Fruit fly (Drosophila melanogaster) whole organism, embryonic: ENCODE measurements around the gene CG31777.
A peak's percentile ranks its signal among the peaks of the same experiment; 100 is the strongest.

Experiments used
- BEAF-32 ChIP-seq: fragments of 200-800 bp; sonication (Bioruptor generic); optimal IDR thresholded peaks from 3 replicates; lab custom pipeline; 2017; ENCODE audit warnings: missing biosample characterization, missing genetic modification characterization, mild to moderate bottlenecking, moderate library complexity, missing genetic modification reagents
- Bgb ChIP-seq: fragments of 200-800 bp; sonication (Bioruptor generic); IDR thresholded peaks from 2 replicates; pipeline ENCODE4 v1.3.6; 2022; ENCODE audit warnings: missing biosample characterization, missing genetic modification characterization; ENCODE audit not compliant: partially characterized antibody
- Bteb2 ChIP-seq: fragments of 200-800 bp; sonication (Bioruptor generic); optimal IDR thresholded peaks from 2 replicates; lab custom pipeline; 2016; ENCODE audit warnings: missing biosample characterization, missing genetic modification characterization
- CG1024 ChIP-seq: fragments of 200-800 bp; sonication (Bioruptor generic); IDR thresholded peaks from 2 replicates; pipeline ENCODE4 v1.3.6; 2022; ENCODE audit warnings: missing biosample characterization, missing genetic modification characterization
- CG10321 ChIP-seq: fragments of 200-800 bp; sonication (Bioruptor generic); IDR thresholded peaks from 2 replicates; pipeline ENCODE4 v1.3.6; 2022; ENCODE audit warnings: missing biosample characterization, missing genetic modification characterization
- CG10431 ChIP-seq: fragments of 200-800 bp; sonication (Bioruptor generic); optimal IDR thresholded peaks from 3 replicates; lab custom pipeline; 2018; ENCODE audit warnings: missing biosample characterization, mild to moderate bottlenecking, missing genetic modification characterization
- CG11093 ChIP-seq: fragments of 200-800 bp; sonication (Bioruptor generic); IDR thresholded peaks from 3 replicates; pipeline ENCODE4 v1.3.6; 2022; ENCODE audit warnings: missing biosample characterization, missing genetic modification characterization
- CG11247 ChIP-seq: fragments of 200-800 bp; sonication (Bioruptor generic); IDR thresholded peaks from 2 replicates; pipeline ENCODE4 v1.3.6; 2022; ENCODE audit warnings: missing biosample characterization, missing genetic modification characterization
- CG11695 ChIP-seq: fragments of 200-800 bp; sonication (Bioruptor generic); IDR thresholded peaks from 3 replicates; pipeline ENCODE4 v1.3.6; 2022; ENCODE audit warnings: missing biosample characterization, missing genetic modification characterization
- CG1233 ChIP-seq: fragments of 200-800 bp; sonication (Bioruptor generic); optimal IDR thresholded peaks from 4 replicates; lab custom pipeline; 2018; ENCODE audit warnings: missing biosample characterization, mild to moderate bottlenecking, missing genetic modification characterization
- CG15073 ChIP-seq: fragments of 200-800 bp; sonication (Bioruptor generic); optimal IDR thresholded peaks from 2 replicates; lab custom pipeline; 2016; ENCODE audit warnings: missing biosample characterization, missing genetic modification characterization
- CG17359 ChIP-seq: fragments of 200-800 bp; sonication (Bioruptor generic); optimal IDR thresholded peaks from 3 replicates; lab custom pipeline; 2018; ENCODE audit warnings: missing biosample characterization, mild to moderate bottlenecking, missing genetic modification characterization, moderate library complexity
- CG18262 ChIP-seq: fragments of 200-800 bp; optimal IDR thresholded peaks from 3 replicates; lab custom pipeline; 2019; ENCODE audit warnings: missing biosample characterization, mild to moderate bottlenecking, missing genetic modification characterization, moderate library complexity
- CG18599 ChIP-seq: fragments of 200-800 bp; sonication (Bioruptor generic); optimal IDR thresholded peaks from 3 replicates; lab custom pipeline; 2017; ENCODE audit warnings: missing biosample characterization, missing genetic modification characterization, mild to moderate bottlenecking, moderate library complexity, missing genetic modification reagents
- CG2116 ChIP-seq: fragments of 200-800 bp; sonication (Bioruptor generic); optimal IDR thresholded peaks from 3 replicates; lab custom pipeline; 2018; ENCODE audit warnings: missing biosample characterization, mild to moderate bottlenecking, missing genetic modification characterization
- CG2712 ChIP-seq: fragments of 200-800 bp; optimal IDR thresholded peaks from 3 replicates; lab custom pipeline; 2019; ENCODE audit warnings: missing biosample characterization, mild to moderate bottlenecking, missing genetic modification characterization, moderate library complexity
- CG3726 ChIP-seq: fragments of 200-800 bp; sonication (Bioruptor generic); IDR thresholded peaks from 3 replicates; pipeline ENCODE4, ENCODE4 v1.3.6; 2022; ENCODE audit warnings: missing biosample characterization, missing genetic modification characterization
- CG42726 ChIP-seq: fragments of 200-800 bp; sonication (Bioruptor generic); IDR thresholded peaks from 2 replicates; pipeline ENCODE4 v1.3.6; 2022; ENCODE audit warnings: missing biosample characterization, missing genetic modification characterization; ENCODE audit not compliant: partially characterized antibody
- CG4282 ChIP-seq: fragments of 200-800 bp; sonication (Bioruptor generic); optimal IDR thresholded peaks from 2 replicates; lab custom pipeline; 2016; ENCODE audit warnings: missing biosample characterization, missing genetic modification characterization
- CG7556 ChIP-seq: fragments of 200-800 bp; sonication (Bioruptor generic); optimal IDR thresholded peaks from 2 replicates; lab custom pipeline; 2017; ENCODE audit warnings: missing biosample characterization, mild to moderate bottlenecking, missing genetic modification characterization
- CG7928 ChIP-seq: fragments of 200-800 bp; sonication (Bioruptor generic); optimal IDR thresholded peaks from 2 replicates; lab custom pipeline; 2017; ENCODE audit warnings: missing biosample characterization, mild to moderate bottlenecking, missing genetic modification characterization
- CG9437 ChIP-seq: fragments of 200-800 bp; sonication (Bioruptor generic); optimal IDR thresholded peaks from 2 replicates; lab custom pipeline; 2018; ENCODE audit warnings: missing biosample characterization, mild to moderate bottlenecking, missing genetic modification characterization
- CG9797 ChIP-seq: fragments of 200-800 bp; sonication (Bioruptor generic); optimal IDR thresholded peaks from 3 replicates; lab custom pipeline; 2018; ENCODE audit warnings: missing biosample characterization, mild to moderate bottlenecking, missing genetic modification characterization
- D19A ChIP-seq: fragments of 200-800 bp; optimal IDR thresholded peaks from 3 replicates; lab custom pipeline; 2019; ENCODE audit warnings: missing biosample characterization, mild to moderate bottlenecking, missing genetic modification characterization, moderate library complexity
- Dad ChIP-seq: fragments of 200-800 bp; sonication (Bioruptor generic); optimal IDR thresholded peaks from 3 replicates; lab custom pipeline; 2016; ENCODE audit warnings: missing biosample characterization, missing genetic modification characterization
- Hsf ChIP-seq: fragments of 200-800 bp; sonication (Bioruptor generic); optimal IDR thresholded peaks from 3 replicates; lab custom pipeline; 2016; ENCODE audit warnings: missing biosample characterization, missing genetic modification characterization
- Mrtf ChIP-seq: fragments of 200-800 bp; sonication (Bioruptor generic); IDR thresholded peaks from 3 replicates; pipeline ENCODE4 v1.3.6; 2022; ENCODE audit warnings: missing biosample characterization, missing genetic modification characterization
- Nf-YB ChIP-seq: fragments of 200-800 bp; sonication (Bioruptor generic); optimal IDR thresholded peaks from 3 replicates; lab custom pipeline; 2019; ENCODE audit warnings: missing biosample characterization, mild to moderate bottlenecking, missing genetic modification characterization, moderate library complexity
- Rfx ChIP-seq: fragments of 200-800 bp; sonication (Bioruptor generic); IDR thresholded peaks from 2 replicates; pipeline ENCODE4 v1.3.6; 2022; ENCODE audit warnings: missing biosample characterization, missing genetic modification characterization
- Scr ChIP-seq: fragments of 200-800 bp; sonication (Bioruptor generic); IDR thresholded peaks from 2 replicates; pipeline ENCODE4 v1.3.6; 2022; ENCODE audit warnings: missing biosample characterization, missing genetic modification characterization; ENCODE audit not compliant: partially characterized antibody
- Six4 ChIP-seq: fragments of 200-800 bp; sonication (Bioruptor generic); optimal IDR thresholded peaks from 2 replicates; lab custom pipeline; 2016; ENCODE audit warnings: missing biosample characterization, missing genetic modification characterization
- ac ChIP-seq: fragments of 200-800 bp; sonication (Bioruptor generic); optimal IDR thresholded peaks from 3 replicates; lab custom pipeline; 2017; ENCODE audit warnings: missing biosample characterization, mild to moderate bottlenecking, missing genetic modification characterization
- chn ChIP-seq: fragments of 200-800 bp; sonication (Bioruptor generic); optimal IDR thresholded peaks from 2 replicates; lab custom pipeline; 2016; ENCODE audit warnings: missing biosample characterization, missing genetic modification characterization
- ham ChIP-seq: fragments of 200-800 bp; sonication (Bioruptor generic); IDR thresholded peaks from 2 replicates; pipeline ENCODE4 v1.3.6; 2022; ENCODE audit warnings: missing biosample characterization, missing genetic modification characterization
- lab ChIP-seq: fragments of 200-800 bp; sonication (Bioruptor generic); optimal IDR thresholded peaks from 3 replicates; lab custom pipeline; 2017; ENCODE audit warnings: missing biosample characterization, missing genetic modification characterization, mild to moderate bottlenecking, moderate library complexity, missing genetic modification reagents
- maf-S ChIP-seq: fragments of 200-800 bp; sonication (Bioruptor generic); optimal IDR thresholded peaks from 2 replicates; lab custom pipeline; 2016; ENCODE audit warnings: missing biosample characterization, missing genetic modification characterization
- nmo ChIP-seq: fragments of 200-800 bp; sonication (Bioruptor generic); optimal IDR thresholded peaks from 2 replicates; lab custom pipeline; 2018; ENCODE audit warnings: missing biosample characterization, mild to moderate bottlenecking, missing genetic modification characterization, moderate library complexity
- p53 ChIP-seq: fragments of 200-800 bp; sonication (Bioruptor generic); optimal IDR thresholded peaks from 2 replicates; lab custom pipeline; 2016; ENCODE audit warnings: missing biosample characterization, missing genetic modification characterization
- pfk ChIP-seq: fragments of 200-800 bp; sonication (Bioruptor generic); optimal IDR thresholded peaks from 2 replicates; lab custom pipeline; 2018; ENCODE audit warnings: missing biosample characterization, mild to moderate bottlenecking, missing genetic modification characterization, moderate library complexity
- psq ChIP-seq: fragments of 200-800 bp; sonication (Bioruptor generic); optimal IDR thresholded peaks from 2 replicates; lab custom pipeline; 2017; ENCODE audit warnings: missing biosample characterization, missing genetic modification characterization
- ranshi ChIP-seq: fragments of 200-800 bp; sonication (Bioruptor generic); IDR thresholded peaks from 2 replicates; pipeline ENCODE4 v1.3.6; 2022; ENCODE audit warnings: missing biosample characterization, missing genetic modification characterization
- salm ChIP-seq: fragments of 200-800 bp; sonication (Bioruptor generic); optimal IDR thresholded peaks from 2 replicates; lab custom pipeline; 2018; ENCODE audit warnings: missing biosample characterization, mild to moderate bottlenecking, missing genetic modification characterization
- sens ChIP-seq: fragments of 200-800 bp; sonication (Bioruptor generic); peaks from one replicate; lab custom pipeline; 2016; ENCODE audit warnings: missing biosample characterization, missing genetic modification characterization
- sima ChIP-seq: fragments of 200-800 bp; sonication (Bioruptor generic); optimal IDR thresholded peaks from 2 replicates; lab custom pipeline; 2016; ENCODE audit warnings: missing biosample characterization, missing genetic modification characterization
- sqz ChIP-seq: fragments of 200-800 bp; sonication (Bioruptor generic); optimal IDR thresholded peaks from 3 replicates; lab custom pipeline; 2018; ENCODE audit warnings: missing biosample characterization, mild to moderate bottlenecking, missing genetic modification characterization
- stc ChIP-seq: fragments of 200-800 bp; sonication (Bioruptor generic); IDR thresholded peaks from 2 replicates; pipeline ENCODE4 v1.3.6; 2022; ENCODE audit warnings: missing biosample characterization, missing genetic modification characterization
- tio ChIP-seq: fragments of 200-800 bp; sonication (Bioruptor generic); optimal IDR thresholded peaks from 2 replicates; lab custom pipeline; 2017; ENCODE audit warnings: missing biosample characterization, missing genetic modification characterization, inconsistent platforms
- trem ChIP-seq: fragments of 200-800 bp; optimal IDR thresholded peaks from 3 replicates; lab custom pipeline; 2019; ENCODE audit warnings: missing biosample characterization, mild to moderate bottlenecking, missing genetic modification characterization, moderate library complexity
- unc-4 ChIP-seq: fragments of 200-800 bp; sonication (Bioruptor generic); IDR thresholded peaks from 2 replicates; pipeline ENCODE4 v1.3.6; 2022; ENCODE audit warnings: missing biosample characterization, missing genetic modification characterization; ENCODE audit not compliant: partially characterized antibody

CG31777 gene

dm6 chr2L:3657349-3658142, 49.3 kb downstream of the CG31777 start (continued):
- peak; percentile 69 for TF ChIP-seq CG10321 (GFP tag; lab: Robert Waterston, UW)
- TF ChIP-seq pfk (GFP tag; lab: Kevin White, UChicago) = no peak
- TF ChIP-seq tio (GFP tag; lab: Kevin White, UChicago) = no peak
- TF ChIP-seq trem (tag; lab: Kevin White, UChicago) = peak; percentile 47
- TF ChIP-seq D19A (tag; lab: Kevin White, UChicago) = peak; percentile 53
- peak; percentile 62 for TF ChIP-seq CG1024
- peak; percentile 43 for TF ChIP-seq CG1233
- no peak for TF ChIP-seq CG9437 (GFP tag; lab: Kevin White, UChicago)
- no peak for TF ChIP-seq ac (GFP tag; lab: Kevin White, UChicago)
- TF ChIP-seq Bgb (GFP tag; lab: Robert Waterston, UW) = peak; percentile 89
- 0 out of 3 replicates have a peak, but pooled peaks have one; percentile 31 for TF ChIP-seq CG11093
- no peak for TF ChIP-seq sima (GFP tag; lab: Kevin White, UChicago)
- TF ChIP-seq CG3726 (GFP tag; lab: Robert Waterston, UW) = no peak
- TF ChIP-seq CG42726 (GFP tag; lab: Robert Waterston, UW) = peak; percentile 90
- TF ChIP-seq salm (tag; lab: Kevin White, UChicago) = no peak
- peak; percentile 48 for TF ChIP-seq CG18599 (GFP tag; lab: Kevin White, UChicago)
- TF ChIP-seq ranshi (GFP tag; lab: Robert Waterston, UW) = peak; percentile 39; the same call in 1 of the 2 replicates
- TF ChIP-seq CG2712 (tag; lab: Kevin White, UChicago) = peak; percentile 71
- peak; percentile 6 for TF ChIP-seq Six4
- TF ChIP-seq unc-4 = peak; percentile 43; the same call in 1 of the 2 replicates
- peak; percentile 60; the same call in 1 of the 3 replicates for TF ChIP-seq CG11695 (GFP tag; lab: Robert Waterston, UW)
- TF ChIP-seq CG18262 (tag; lab: Kevin White, UChicago) = peak; percentile 50
- peak; percentile 95 for TF ChIP-seq sens (GFP tag; lab: Kevin White, UChicago)
- peak; percentile 51 for TF ChIP-seq p53 (GFP tag; lab: Kevin White, UChicago)
- no peak for TF ChIP-seq CG7928 (GFP tag; lab: Kevin White, UChicago)
- peak; percentile 80 for TF ChIP-seq Hsf (GFP tag; lab: Kevin White, UChicago)
- peak; percentile 58 for TF ChIP-seq CG17359
- no peak for TF ChIP-seq CG9797
- peak; percentile 86 for TF ChIP-seq Nf-YB (GFP tag; lab: Kevin White, UChicago)
- peak; percentile 79 for TF ChIP-seq nmo (GFP tag; lab: Kevin White, UChicago)
- no peak for TF ChIP-seq maf-S (GFP tag; lab: Kevin White, UChicago)
- TF ChIP-seq stc = 0 out of 2 replicates have a peak, but pooled peaks have one; percentile 17
- peak; percentile 66 for TF ChIP-seq CG11247 (GFP tag; lab: Robert Waterston, UW)
- no peak for TF ChIP-seq psq (GFP tag; lab: Kevin White, UChicago)
- TF ChIP-seq lab (GFP tag; lab: Kevin White, UChicago) = peak; percentile 65
- TF ChIP-seq chn = no peak
- TF ChIP-seq CG4282 = no peak
- no peak for TF ChIP-seq ham (GFP tag; lab: Robert Waterston, UW)
- TF ChIP-seq Mrtf (GFP tag; lab: Robert Waterston, UW) = no peak
- TF ChIP-seq Scr = no peak
- TF ChIP-seq Bteb2 (GFP tag; lab: Kevin White, UChicago) = peak; percentile 33
- peak; percentile 34 for TF ChIP-seq CG7556
- no peak for TF ChIP-seq CG10431
- TF ChIP-seq CG15073 = no peak
- peak; percentile 35 for TF ChIP-seq Dad (GFP tag; lab: Kevin White, UChicago)
- peak; percentile 70 for TF ChIP-seq Rfx (GFP tag; lab: Robert Waterston, UW)
- TF ChIP-seq CG2116 = no peak
- no peak for TF ChIP-seq BEAF-32
- TF ChIP-seq sqz (GFP tag; lab: Kevin White, UChicago) = no peak
